Worm (Caenorhabditis elegans) whole organism, L4 larva: ENCODE measurements around the gene Y17G7B.8.

Source experiments
- ama-1 ChIP-seq: fragments of 150-350 bp; optimal IDR thresholded peaks from 2 replicates; lab custom pipeline; 2014; ENCODE audit warnings: inconsistent platforms, mixed read lengths
- ceh-20 ChIP-seq: fragments of 200-800 bp; sonication (Bioruptor generic); IDR thresholded peaks from 2 replicates; pipeline ENCODE4 v1.3.6; 2022; ENCODE audit warnings: missing genetic modification reagents, missing genetic modification characterization, missing compliant biosample characterization
- duxl-1 ChIP-seq: sonication (generic microtip); optimal IDR thresholded peaks from 2 replicates; lab custom pipeline; 2016; ENCODE audit warnings: mild to moderate bottlenecking, missing genetic modification characterization, moderate library complexity, missing compliant biosample characterization; ENCODE audit not compliant: poor library complexity
- fkh-10 ChIP-seq: fragments of 150-350 bp; optimal IDR thresholded peaks from 2 replicates; lab custom pipeline; 2014; ENCODE audit warnings: missing biosample characterization, missing genetic modification reagents, missing genetic modification characterization
- lin-1 ChIP-seq: fragments of 200-800 bp; sonication (Bioruptor generic); IDR thresholded peaks from 2 replicates; pipeline ENCODE4 v1.3.6; 2022; ENCODE audit warnings: missing genetic modification reagents, missing genetic modification characterization, missing compliant biosample characterization
- lin-15B ChIP-seq: fragments of 150-350 bp; sonication (generic microtip); optimal IDR thresholded peaks from 3 replicates; lab custom pipeline; 2014; ENCODE audit warnings: missing biosample characterization, missing genetic modification characterization
- nhr-237 ChIP-seq: sonication (generic microtip); optimal IDR thresholded peaks from 2 replicates; lab custom pipeline; 2017; ENCODE audit warnings: missing biosample characterization, missing genetic modification characterization
- unc-62 ChIP-seq, 3 experiments: fragments of 150-350 bp in 1 of 3; sonication (generic microtip); optimal IDR thresholded peaks in 2 of 3; peaks in 1 of 3; 1 replicate in 1 of 3; 2 replicates in 2 of 3; lab custom pipeline; 2014 to 2017; ENCODE audit warnings: missing biosample characterization in 3 of 3, missing genetic modification characterization in 3 of 3, missing genetic modification reagents in 3 of 3, missing genotype in 1 of 3
- ztf-11 ChIP-seq: fragments of 150-350 bp; optimal IDR thresholded peaks from 2 replicates; lab custom pipeline; 2014; ENCODE audit warnings: missing biosample characterization, missing genetic modification characterization

DNA sequence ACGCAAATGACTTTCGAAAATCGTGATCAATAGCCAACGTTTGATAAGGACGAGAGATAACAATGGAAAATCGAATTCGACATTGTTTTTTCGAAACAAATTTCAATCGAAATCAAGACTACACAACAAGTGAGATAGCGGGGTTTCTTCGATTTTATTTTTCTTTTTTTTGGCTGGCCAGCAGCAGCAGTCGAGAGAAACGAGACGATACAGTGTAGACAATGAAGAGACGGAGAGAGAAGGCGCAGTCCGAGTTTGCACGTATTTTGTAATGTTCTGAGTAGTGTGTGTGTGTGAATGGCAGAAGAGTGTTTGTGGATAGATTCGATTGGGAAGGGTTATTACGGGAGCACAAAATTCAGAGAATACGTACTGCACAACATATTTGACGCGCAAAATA is 12.6 kb upstream of the Y17G7B.8 start:
- TF ChIP-seq lin-15B (tag; lab: Kevin White, UChicago): no peak
- no peak for TF ChIP-seq duxl-1 (tag; lab: Kevin White, UChicago)
- no peak for TF ChIP-seq fkh-10 (GFP tag; lab: Kevin White, UChicago)
- TF ChIP-seq ceh-20 (GFP tag; lab: Robert Waterston, UW): no peak
- no peak for TF ChIP-seq nhr-237 (tag; lab: Kevin White, UChicago)
- peak in 1 of 2 experiments; percentile 63 for TF ChIP-seq unc-62 (GFP tag; optimal IDR thresholded peaks at IDR 0.05 in 1 of 2; lab: Kevin White, UChicago)
- no peak for TF ChIP-seq unc-62 (tag; optimal IDR thresholded peaks at IDR 0.05; lab: Kevin White, UChicago)
- no peak for TF ChIP-seq ztf-11 (tag; lab: Kevin White, UChicago)
- peak; percentile 45; the same call in 1 of the 2 replicates for TF ChIP-seq lin-1
- TF ChIP-seq ama-1: no peak
